Fruit fly (Drosophila melanogaster) whole organism: ENCODE data around the gene Rpn2.

Source experiments
- pan ChIP-seq: fragments of >200 bp; optimal IDR thresholded peaks from 2 replicates; lab custom pipeline; 2017
- psq ChIP-seq: fragments of >200 bp; optimal IDR thresholded peaks from 2 replicates; lab custom pipeline; 2017

DNA sequence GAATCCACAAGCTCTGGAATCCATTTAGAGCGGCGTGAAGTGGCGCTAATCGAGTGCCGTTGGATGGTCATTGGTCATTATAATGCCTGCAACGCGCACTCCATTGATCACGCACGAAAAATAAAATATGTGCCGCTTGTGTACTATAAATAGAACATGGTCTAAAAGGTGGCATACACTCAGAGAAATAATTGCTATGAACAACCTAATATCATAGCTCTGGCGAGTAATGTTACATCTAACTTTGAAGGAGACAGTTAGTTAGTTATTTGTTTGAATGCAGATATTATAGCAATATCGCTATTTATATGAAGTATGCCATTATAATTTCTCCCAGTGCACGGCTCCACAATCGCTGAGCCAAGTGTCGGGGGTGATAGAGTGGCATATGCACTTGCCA lies 37.7 kb downstream of the Rpn2 start:
- no peak for TF ChIP-seq psq (lab: Kevin White, UChicago)
- no peak for TF ChIP-seq pan (lab: Kevin White, UChicago)
